Worm (Caenorhabditis elegans) whole organism, L1 larva: Measurements from ENCODE around the gene lron-1.

ENCODE experiments used
- aly-2 ChIP-seq: fragments of 150-350 bp; optimal IDR thresholded peaks from 2 replicates; lab custom pipeline; 2014; ENCODE audit warnings: missing biosample characterization, missing genetic modification characterization
- fos-1 ChIP-seq: fragments of 150-350 bp; optimal IDR thresholded peaks from 2 replicates; lab custom pipeline; 2014; ENCODE audit warnings: missing biosample characterization, missing genetic modification characterization
- nhr-11 ChIP-seq: fragments of 150-350 bp; optimal IDR thresholded peaks from 2 replicates; lab custom pipeline; 2014; ENCODE audit warnings: missing biosample characterization, missing genetic modification characterization
- nhr-28 ChIP-seq: fragments of 150-350 bp; optimal IDR thresholded peaks from 2 replicates; lab custom pipeline; 2014; ENCODE audit warnings: missing biosample characterization, missing genetic modification characterization
- pax-3 ChIP-seq: fragments of 200-800 bp; sonication (Bioruptor generic); optimal IDR thresholded peaks from 2 replicates; lab custom pipeline; 2018; ENCODE audit warnings: mild to moderate bottlenecking, missing genetic modification characterization, moderate library complexity, missing compliant biosample characterization

- no peak for TF ChIP-seq aly-2 (tag; lab: Kevin White, UChicago)
- TF ChIP-seq pax-3 (tag; lab: Kevin White, UChicago), result peak; percentile 77
- peak; percentile 78 for TF ChIP-seq fos-1 (tag; lab: Kevin White, UChicago)
- peak; percentile 58 for TF ChIP-seq nhr-11 (tag; lab: Kevin White, UChicago)
- no peak for TF ChIP-seq nhr-28 (tag; lab: Kevin White, UChicago)
Observed at ce11 chrX:14560297-14560680, 12.2 kb upstream of the lron-1 start.
